Fruit fly (Drosophila melanogaster) whole organism, wandering third instar larva: ENCODE results near the gene CG8010.

ENCODE experiments used
- Abd-B ChIP-seq: fragments of >200 bp; optimal IDR thresholded peaks from 2 replicates; lab custom pipeline; 2017; ENCODE audit warnings: missing biosample characterization, missing genetic modification characterization
- HLH106 ChIP-seq: fragments of 200-800 bp; optimal IDR thresholded peaks from 3 replicates; lab custom pipeline; 2019; ENCODE audit warnings: missing biosample characterization, mild to moderate bottlenecking, missing genetic modification characterization, moderate library complexity
- Hr83 ChIP-seq: fragments of 200-300 bp; sonication (Bioruptor generic); optimal IDR thresholded peaks from 2 replicates; lab custom pipeline; 2016; ENCODE audit warnings: missing biosample characterization, mild to moderate bottlenecking, missing genetic modification characterization, moderate library complexity; ENCODE audit not compliant: poor library complexity, severe bottlenecking
- jim ChIP-seq: fragments of 175-275, 200-325 bp; sonication (Bioruptor generic); optimal IDR thresholded peaks from 2 replicates; lab custom pipeline; 2016; ENCODE audit warnings: missing biosample characterization, mild to moderate bottlenecking, missing genetic modification characterization
- psq ChIP-seq: fragments of 200-800 bp; sonication (Bioruptor generic); optimal IDR thresholded peaks from 3 replicates; lab custom pipeline; 2017; ENCODE audit warnings: missing biosample characterization, mild to moderate bottlenecking, missing genetic modification characterization, moderate library complexity
- rgr ChIP-seq: fragments of 200-800 bp; sonication (Bioruptor generic); optimal IDR thresholded peaks from 3 replicates; lab custom pipeline; 2016; ENCODE audit warnings: missing biosample characterization, mild to moderate bottlenecking, missing genetic modification characterization
- usp ChIP-seq: fragments of >200 bp; optimal IDR thresholded peaks from 2 replicates; lab custom pipeline; 2017; ENCODE audit warnings: missing biosample characterization, missing genetic modification characterization

DNA sequence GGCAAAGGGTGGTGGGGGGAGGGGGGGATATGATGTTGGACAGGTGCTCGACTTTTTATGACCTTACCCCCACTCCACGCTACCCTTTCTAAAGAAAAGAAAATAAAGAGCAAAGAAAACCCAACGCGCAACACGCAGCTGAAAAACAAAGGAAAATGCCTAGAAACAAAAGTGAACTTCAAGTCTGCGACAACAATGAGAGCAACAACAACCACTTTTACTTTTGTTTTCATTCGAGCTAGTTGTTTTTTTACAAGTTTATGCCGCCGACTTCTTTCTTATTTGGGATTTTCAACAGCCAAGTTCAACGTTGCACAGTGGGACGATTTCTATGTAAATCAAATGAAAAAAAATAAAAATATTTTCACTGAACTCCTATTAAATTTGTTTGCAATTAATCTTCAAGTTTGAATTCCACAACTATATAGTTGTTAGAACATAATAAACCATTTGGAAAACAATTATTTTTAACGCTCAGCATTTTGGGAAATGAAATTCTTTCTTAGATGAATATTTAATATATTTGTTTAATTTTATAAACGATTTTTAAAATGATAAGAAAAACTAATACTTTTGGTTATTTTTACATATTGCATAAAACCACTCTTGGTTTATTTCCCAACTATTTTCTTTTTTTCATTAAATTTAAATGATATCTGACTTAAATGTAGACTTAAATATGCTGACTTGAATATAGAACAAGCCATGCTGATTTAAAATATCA is 44.0 kb downstream of the CG8010 start:
- TF ChIP-seq jim (GFP tag; lab: Kevin White, UChicago) (no peak), psq (GFP tag; lab: Kevin White, UChicago) (peak; percentile 47), HLH106 (tag; lab: Kevin White, UChicago) (no peak), Abd-B (GFP tag; lab: Kevin White, UChicago) (no peak), usp (no peak), Hr83 (GFP tag; lab: Kevin White, UChicago) (no peak), rgr (no peak)
